Fruit fly (Drosophila melanogaster) whole organism, embryonic: ENCODE results near the gene CG11723.
A peak's percentile ranks its signal among the peaks of the same experiment; 100 is the strongest.

Source experiments
- Aef1 ChIP-seq: fragments of 200-800 bp; sonication (Bioruptor generic); IDR thresholded peaks from 3 replicates; pipeline ENCODE4 v1.3.6; 2022; ENCODE audit warnings: missing biosample characterization, missing genetic modification characterization
- Bgb ChIP-seq: fragments of 200-800 bp; sonication (Bioruptor generic); IDR thresholded peaks from 2 replicates; pipeline ENCODE4 v1.3.6; 2022; ENCODE audit warnings: missing biosample characterization, missing genetic modification characterization; ENCODE audit not compliant: partially characterized antibody
- CG10321 ChIP-seq: fragments of 200-800 bp; sonication (Bioruptor generic); IDR thresholded peaks from 2 replicates; pipeline ENCODE4 v1.3.6; 2022; ENCODE audit warnings: missing biosample characterization, missing genetic modification characterization
- CG12299 ChIP-seq: fragments of 200-800 bp; sonication (Bioruptor generic); optimal IDR thresholded peaks from 2 replicates; lab custom pipeline; 2018; ENCODE audit warnings: missing biosample characterization, mild to moderate bottlenecking, missing genetic modification characterization
- CG12659 ChIP-seq: fragments of 200-800 bp; sonication (Bioruptor generic); optimal IDR thresholded peaks from 3 replicates; lab custom pipeline; 2017; ENCODE audit warnings: mild to moderate bottlenecking, missing biosample characterization, missing genetic modification reagents, missing genetic modification characterization
- CG13287 ChIP-seq: fragments of 200-800 bp; sonication (Bioruptor generic); IDR thresholded peaks from 2 replicates; pipeline ENCODE4 v1.3.6; 2022; ENCODE audit warnings: missing biosample characterization, missing genetic modification characterization; ENCODE audit not compliant: partially characterized antibody
- CG14710 ChIP-seq: fragments of 200-800 bp; sonication (Bioruptor generic); optimal IDR thresholded peaks from 3 replicates; lab custom pipeline; 2019; ENCODE audit warnings: missing biosample characterization, mild to moderate bottlenecking, missing genetic modification characterization, moderate library complexity
- CG1603 ChIP-seq: fragments of 200-800 bp; sonication (Bioruptor generic); optimal IDR thresholded peaks from 2 replicates; lab custom pipeline; 2019; ENCODE audit warnings: missing biosample characterization, mild to moderate bottlenecking, missing genetic modification characterization, moderate library complexity
- CG2199 ChIP-seq: fragments of 200-800 bp; sonication (Bioruptor generic); IDR thresholded peaks from 3 replicates; pipeline ENCODE4 v1.3.6; 2022; ENCODE audit warnings: missing biosample characterization, missing genetic modification characterization
- CG3995 ChIP-seq: fragments of 200-800 bp; sonication (Bioruptor generic); optimal IDR thresholded peaks from 3 replicates; lab custom pipeline; 2016; ENCODE audit warnings: missing biosample characterization, missing genetic modification characterization
- CG4404 ChIP-seq: fragments of 200-800 bp; sonication (Bioruptor generic); IDR thresholded peaks from 2 replicates; pipeline ENCODE4 v1.3.6; 2022; ENCODE audit warnings: missing biosample characterization, missing genetic modification characterization
- CG4854 ChIP-seq: fragments of 200-800 bp; sonication (Bioruptor generic); optimal IDR thresholded peaks from 2 replicates; lab custom pipeline; 2016; ENCODE audit warnings: missing biosample characterization, missing genetic modification characterization, inconsistent platforms
- CG6175 ChIP-seq: fragments of 200-800 bp; sonication (Bioruptor generic); IDR thresholded peaks from 3 replicates; pipeline ENCODE4 v1.3.6; 2022; ENCODE audit warnings: missing biosample characterization, missing genetic modification characterization
- CG6254 ChIP-seq: fragments of 200-800 bp; sonication (Bioruptor generic); optimal IDR thresholded peaks from 3 replicates; lab custom pipeline; 2017; ENCODE audit warnings: mild to moderate bottlenecking, missing biosample characterization, missing genetic modification reagents, missing genetic modification characterization
- CG6765 ChIP-seq: fragments of 200-800 bp; sonication (Bioruptor generic); optimal IDR thresholded peaks from 3 replicates; lab custom pipeline; 2017; ENCODE audit warnings: missing biosample characterization, mild to moderate bottlenecking, missing genetic modification characterization
- CG7357 ChIP-seq: fragments of 200-800 bp; sonication (Bioruptor generic); IDR thresholded peaks from 3 replicates; pipeline ENCODE4 v1.3.6; 2022; ENCODE audit warnings: missing biosample characterization, missing genetic modification characterization
- CG8290 ChIP-seq, 3 experiments: fragments of 200-800 bp; sonication (Bioruptor generic); optimal IDR thresholded peaks; 2 replicates each; lab custom pipeline; 2016 to 2019; ENCODE audit warnings: missing biosample characterization in 3 of 3, missing genetic modification characterization in 3 of 3, mild to moderate bottlenecking in 2 of 3, moderate library complexity in 1 of 3
- CoRest ChIP-seq: fragments of 200-800 bp; sonication (Bioruptor generic); optimal IDR thresholded peaks from 3 replicates; lab custom pipeline; 2018; ENCODE audit warnings: missing biosample characterization, mild to moderate bottlenecking, missing genetic modification characterization, moderate library complexity
- Dad ChIP-seq: fragments of 200-800 bp; sonication (Bioruptor generic); optimal IDR thresholded peaks from 3 replicates; lab custom pipeline; 2016; ENCODE audit warnings: missing biosample characterization, missing genetic modification characterization
- Deaf1 ChIP-seq: fragments of 200-800 bp; optimal IDR thresholded peaks from 3 replicates; lab custom pipeline; 2019; ENCODE audit warnings: missing biosample characterization, mild to moderate bottlenecking, missing genetic modification characterization, moderate library complexity
- Dek ChIP-seq: fragments of 200-800 bp; sonication (Bioruptor generic); optimal IDR thresholded peaks from 3 replicates; lab custom pipeline; 2019; ENCODE audit warnings: missing biosample characterization, mild to moderate bottlenecking, missing genetic modification characterization, moderate library complexity
- E2f2 ChIP-seq: fragments of 200-800 bp; sonication (Bioruptor generic); IDR thresholded peaks from 2 replicates; pipeline ENCODE4 v1.3.6; 2022; ENCODE audit warnings: missing biosample characterization, missing genetic modification characterization
- Ets97D ChIP-seq: fragments of 200-800 bp; sonication (Bioruptor generic); optimal IDR thresholded peaks from 3 replicates; lab custom pipeline; 2016; ENCODE audit warnings: missing biosample characterization, missing genetic modification characterization
- Fer3 ChIP-seq: fragments of 200-800 bp; sonication (Bioruptor generic); optimal IDR thresholded peaks from 2 replicates; lab custom pipeline; 2018; ENCODE audit warnings: missing biosample characterization, mild to moderate bottlenecking, missing genetic modification characterization, moderate library complexity
- HHEX ChIP-seq: fragments of 200-800 bp; sonication (Bioruptor generic); optimal IDR thresholded peaks from 3 replicates; lab custom pipeline; 2017; ENCODE audit warnings: missing biosample characterization, mild to moderate bottlenecking, missing genetic modification characterization, missing genetic modification reagents
- Hand ChIP-seq: fragments of 200-800 bp; sonication (Bioruptor generic); optimal IDR thresholded peaks from 2 replicates; lab custom pipeline; 2017; ENCODE audit warnings: mild to moderate bottlenecking, missing biosample characterization, missing genetic modification reagents, missing genetic modification characterization
- Hr39 ChIP-seq: fragments of >200 bp; optimal IDR thresholded peaks from 2 replicates; lab custom pipeline; 2017
- Kr ChIP-seq: fragments of 200-800 bp; sonication (Bioruptor generic); optimal IDR thresholded peaks from 2 replicates; lab custom pipeline; 2017; ENCODE audit warnings: missing biosample characterization, mild to moderate bottlenecking, missing genetic modification characterization
- MESR4 ChIP-seq: fragments of 200-800 bp; sonication (Bioruptor generic); optimal IDR thresholded peaks from 2 replicates; lab custom pipeline; 2018; ENCODE audit warnings: missing biosample characterization, mild to moderate bottlenecking, missing genetic modification characterization, moderate library complexity
- Max ChIP-seq: fragments of 200-800 bp; sonication (Bioruptor generic); optimal IDR thresholded peaks from 2 replicates; lab custom pipeline; 2016; ENCODE audit warnings: missing biosample characterization, mild to moderate bottlenecking, missing genetic modification characterization
- Myb ChIP-seq: fragments of 200-800 bp; sonication (Bioruptor generic); optimal IDR thresholded peaks from 2 replicates; lab custom pipeline; 2016; ENCODE audit warnings: missing biosample characterization, missing genetic modification characterization
- NC2β ChIP-seq: fragments of 200-800 bp; sonication (Bioruptor generic); optimal IDR thresholded peaks from 2 replicates; lab custom pipeline; 2016; ENCODE audit warnings: missing biosample characterization, missing genetic modification characterization
- NFAT ChIP-seq: fragments of 200-800 bp; sonication (Bioruptor generic); IDR thresholded peaks from 2 replicates; pipeline ENCODE4 v1.3.6; 2022; ENCODE audit warnings: missing biosample characterization, missing genetic modification characterization
- Sox100B ChIP-seq: fragments of 200-800 bp; sonication (Bioruptor generic); optimal IDR thresholded peaks from 3 replicates; lab custom pipeline; 2018; ENCODE audit warnings: missing biosample characterization, mild to moderate bottlenecking, missing genetic modification characterization
- al ChIP-seq: fragments of 200-800 bp; sonication (Bioruptor generic); IDR thresholded peaks from 2 replicates; pipeline ENCODE4 v1.3.6; 2022; ENCODE audit warnings: missing biosample characterization, missing genetic modification characterization
- ash1 ChIP-seq: fragments of 200-800 bp; sonication (Bioruptor generic); optimal IDR thresholded peaks from 2 replicates; lab custom pipeline; 2018; ENCODE audit warnings: missing biosample characterization, mild to moderate bottlenecking, missing genetic modification characterization
- bab2 ChIP-seq: fragments of 200-800 bp; sonication (Bioruptor generic); optimal IDR thresholded peaks from 2 replicates; lab custom pipeline; 2016; ENCODE audit warnings: missing biosample characterization, missing genetic modification characterization
- bcd ChIP-seq: fragments of 200-800 bp; sonication (Bioruptor generic); optimal IDR thresholded peaks from 2 replicates; lab custom pipeline; 2017; ENCODE audit warnings: missing biosample characterization, mild to moderate bottlenecking, missing genetic modification characterization
- cas ChIP-seq: fragments of 200-800 bp; sonication (Bioruptor generic); IDR thresholded peaks from 2 replicates; pipeline ENCODE4 v1.3.6; 2022; ENCODE audit warnings: missing biosample characterization, missing genetic modification characterization
- dpn ChIP-seq, 2 experiments: fragments of 200-800 bp; sonication (Bioruptor generic); optimal IDR thresholded peaks; 3 replicates each; lab custom pipeline; 2016; ENCODE audit warnings: missing biosample characterization in 2 of 2, missing genetic modification characterization in 2 of 2
- fru ChIP-seq: fragments of >200 bp; optimal IDR thresholded peaks from 2 replicates; lab custom pipeline; 2017
- ham ChIP-seq: fragments of 200-800 bp; sonication (Bioruptor generic); IDR thresholded peaks from 2 replicates; pipeline ENCODE4 v1.3.6; 2022; ENCODE audit warnings: missing biosample characterization, missing genetic modification characterization
- hbn ChIP-seq: fragments of 200-800 bp; sonication (Bioruptor generic); IDR thresholded peaks from 2 replicates; pipeline ENCODE4 v1.3.6; 2022; ENCODE audit warnings: missing biosample characterization, missing genetic modification characterization; ENCODE audit not compliant: partially characterized antibody
- maf-S ChIP-seq: fragments of 200-800 bp; sonication (Bioruptor generic); optimal IDR thresholded peaks from 2 replicates; lab custom pipeline; 2016; ENCODE audit warnings: missing biosample characterization, missing genetic modification characterization
- nerfin-2 ChIP-seq: fragments of 200-800 bp; sonication (Bioruptor generic); IDR thresholded peaks from 2 replicates; pipeline ENCODE4 v1.3.6; 2022; ENCODE audit warnings: missing biosample characterization, missing genetic modification characterization; ENCODE audit not compliant: partially characterized antibody
- otp ChIP-seq: fragments of 200-800 bp; sonication (Bioruptor generic); IDR thresholded peaks from 3 replicates; pipeline ENCODE4, ENCODE4 v1.3.6; 2022; ENCODE audit warnings: missing biosample characterization, missing genetic modification characterization
- schlank ChIP-seq: fragments of 200-800 bp; sonication (Bioruptor generic); optimal IDR thresholded peaks from 2 replicates; lab custom pipeline; 2018; ENCODE audit warnings: missing biosample characterization, mild to moderate bottlenecking, missing genetic modification characterization
- slp2 ChIP-seq: fragments of 200-800 bp; sonication (Bioruptor generic); optimal IDR thresholded peaks from 2 replicates; lab custom pipeline; 2016; ENCODE audit warnings: missing biosample characterization, missing genetic modification characterization
- sna ChIP-seq: fragments of 200-800 bp; sonication (Bioruptor generic); IDR thresholded peaks from 2 replicates; pipeline ENCODE4 v1.3.6; 2022; ENCODE audit warnings: missing biosample characterization, missing genetic modification characterization; ENCODE audit not compliant: partially characterized antibody
- tgo ChIP-seq: fragments of 200-800 bp; sonication (Bioruptor generic); IDR thresholded peaks from 3 replicates; pipeline ENCODE4 v1.3.6; 2022; ENCODE audit warnings: missing biosample characterization, missing genetic modification characterization
- unpg ChIP-seq: fragments of 200-800 bp; sonication (Bioruptor generic); optimal IDR thresholded peaks from 3 replicates; lab custom pipeline; 2018; ENCODE audit warnings: missing biosample characterization, mild to moderate bottlenecking, missing genetic modification characterization, moderate library complexity

CG11723 gene

dm6 chr2L:2189100-2189499 is 42.0 kb upstream of the CG11723 start (continued):
- TF ChIP-seq CG4854 (GFP tag; lab: Kevin White, UChicago): no peak
- no peak for TF ChIP-seq ham (GFP tag; lab: Robert Waterston, UW)
- no peak for TF ChIP-seq Fer3
- TF ChIP-seq CG14710: peak; percentile 85
- TF ChIP-seq NC2β (GFP tag; lab: Kevin White, UChicago): peak; percentile 81
- TF ChIP-seq NFAT (GFP tag; lab: Robert Waterston, UW): no peak
- no peak for TF ChIP-seq Kr
- TF ChIP-seq MESR4: no peak
- peak; percentile 70; the same call in 2 of the 3 replicates for TF ChIP-seq otp (GFP tag; lab: Robert Waterston, UW)
- TF ChIP-seq Max (GFP tag; lab: Kevin White, UChicago): peak; percentile 35
- TF ChIP-seq Myb (GFP tag; lab: Kevin White, UChicago): no peak
- TF ChIP-seq CoRest (tag; lab: Kevin White, UChicago): peak; percentile 68
- TF ChIP-seq CG13287 (GFP tag; lab: Robert Waterston, UW): no peak
- peak; percentile 67 for TF ChIP-seq CG8290 (GFP tag; optimal IDR thresholded peaks at IDR 0.05; lab: Kevin White, UChicago)
- TF ChIP-seq CG8290 (tag; optimal IDR thresholded peaks at IDR 0.05; lab: Kevin White, UChicago): no peak
- TF ChIP-seq CG10321: no peak
- peak; percentile 62 for TF ChIP-seq bab2 (GFP tag; lab: Kevin White, UChicago)
- no peak for TF ChIP-seq CG12299 (tag; lab: Kevin White, UChicago)
- TF ChIP-seq unpg: peak; percentile 73
- TF ChIP-seq fru (lab: Kevin White, UChicago): no peak
- no peak for TF ChIP-seq CG6175 (GFP tag; lab: Robert Waterston, UW)
- TF ChIP-seq Hand (GFP tag; lab: Kevin White, UChicago): no peak
- no peak for TF ChIP-seq CG3995 (GFP tag; lab: Kevin White, UChicago)
- no peak for TF ChIP-seq nerfin-2 (GFP tag; lab: Robert Waterston, UW)
- TF ChIP-seq Hr39 (lab: Kevin White, UChicago): no peak
- TF ChIP-seq Deaf1: no peak
- peak; percentile 28 to 68 for TF ChIP-seq dpn (GFP tag; optimal IDR thresholded peaks at IDR 0.05; lab: Kevin White, UChicago)
- TF ChIP-seq ash1 (GFP tag; lab: Kevin White, UChicago): no peak
- TF ChIP-seq tgo (GFP tag; lab: Robert Waterston, UW): peak; percentile 35; the same call in 1 of the 3 replicates
- peak; percentile 72 for TF ChIP-seq CG6254
- TF ChIP-seq Sox100B (GFP tag; lab: Kevin White, UChicago): peak; percentile 53
- peak; percentile 59 for TF ChIP-seq slp2
- TF ChIP-seq CG7357 (GFP tag; lab: Robert Waterston, UW): peak; percentile 54; the same call in 1 of the 3 replicates
- TF ChIP-seq hbn: no peak
- no peak for TF ChIP-seq schlank (tag; lab: Kevin White, UChicago)
- peak; percentile 39 for TF ChIP-seq Dad (GFP tag; lab: Kevin White, UChicago)
- TF ChIP-seq maf-S: no peak
- TF ChIP-seq bcd (GFP tag; lab: Kevin White, UChicago): peak; percentile 46
- TF ChIP-seq Ets97D (GFP tag; lab: Kevin White, UChicago): peak; percentile 19
- peak; percentile 6 for TF ChIP-seq CG12659 (GFP tag; lab: Kevin White, UChicago)
- TF ChIP-seq sna: no peak
- TF ChIP-seq CG2199 (GFP tag; lab: Robert Waterston, UW): no peak
- no peak for TF ChIP-seq Dek (tag; lab: Kevin White, UChicago)
- peak; percentile 27 for TF ChIP-seq HHEX (GFP tag; lab: Kevin White, UChicago)
- no peak for TF ChIP-seq Bgb (GFP tag; lab: Robert Waterston, UW)
- TF ChIP-seq Aef1 (GFP tag; lab: Robert Waterston, UW): no peak
- 0 out of 2 replicates have a peak, but pooled peaks have one; percentile 14 for TF ChIP-seq E2f2 (GFP tag; lab: Robert Waterston, UW)
- TF ChIP-seq CG6765 (GFP tag; lab: Kevin White, UChicago): no peak
- TF ChIP-seq CG1603 (tag; lab: Kevin White, UChicago): peak; percentile 88
- no peak for TF ChIP-seq cas (GFP tag; lab: Robert Waterston, UW)
- TF ChIP-seq al (GFP tag; lab: Robert Waterston, UW): no peak
- TF ChIP-seq CG4404 (GFP tag; lab: Robert Waterston, UW): peak; percentile 64; the same call in 1 of the 2 replicates
